Fruit fly (Drosophila melanogaster): Measurements from ENCODE around the gene CG43127.

dm6 chr3L:10648431-10648830 is 23.0 kb upstream of the CG43127 start:
- no peak for TF ChIP-seq CTCF (optimal IDR thresholded peaks at IDR 0.05)
- TF ChIP-seq CG8478 (optimal IDR thresholded peaks at IDR 0.05): no peak
